Worm (Caenorhabditis elegans) whole organism, L3 larva: ENCODE results near the gene F10E9.3.

ENCODE experiments used
- R02D3.7 ChIP-seq: fragments of 150-350 bp; optimal IDR thresholded peaks from 2 replicates; lab custom pipeline; 2014; ENCODE audit warnings: missing biosample characterization, missing genetic modification characterization
- ama-1 ChIP-seq: fragments of 150-350 bp; optimal IDR thresholded peaks from 2 replicates; lab custom pipeline; 2018
- ceh-28 ChIP-seq: fragments of 150-350 bp; optimal IDR thresholded peaks from 2 replicates; lab custom pipeline; 2014; ENCODE audit warnings: missing biosample characterization, missing genetic modification reagents, missing genetic modification characterization
- ceh-82 ChIP-seq: fragments of 150-350 bp; optimal IDR thresholded peaks from 2 replicates; lab custom pipeline; 2014; ENCODE audit warnings: missing biosample characterization, missing genetic modification characterization
- ceh-9 ChIP-seq: sonication (generic microtip); optimal IDR thresholded peaks from 2 replicates; lab custom pipeline; 2018; ENCODE audit warnings: missing biosample characterization, missing genetic modification characterization
- egl-27 ChIP-seq: sonication (generic microtip); optimal IDR thresholded peaks from 4 replicates; lab custom pipeline; 2017; ENCODE audit warnings: missing biosample characterization, missing genetic modification reagents, missing genetic modification characterization
- elt-1 ChIP-seq: fragments of 150-350 bp; optimal IDR thresholded peaks from 2 replicates; lab custom pipeline; 2014; ENCODE audit warnings: missing biosample characterization, missing genetic modification characterization
- lin-39 ChIP-seq: fragments of 150-350 bp; optimal IDR thresholded peaks from 2 replicates; lab custom pipeline; 2018; ENCODE audit warnings: missing biosample characterization, missing genetic modification reagents, missing genetic modification characterization
- mdl-1 ChIP-seq: fragments of 150-350 bp; optimal IDR thresholded peaks from 2 replicates; lab custom pipeline; 2014; ENCODE audit warnings: missing biosample characterization, missing genetic modification characterization
- nhr-12 ChIP-seq: fragments of 150-350 bp; optimal IDR thresholded peaks from 2 replicates; lab custom pipeline; 2014; ENCODE audit warnings: missing biosample characterization, missing genetic modification characterization
- nhr-28 ChIP-seq: fragments of 150-350 bp; optimal IDR thresholded peaks from 2 replicates; lab custom pipeline; 2014; ENCODE audit warnings: missing biosample characterization, missing genetic modification characterization
- pha-4 ChIP-seq: fragments of 150-350 bp; optimal IDR thresholded peaks from 2 replicates; lab custom pipeline; 2014; ENCODE audit warnings: missing biosample characterization, missing genetic modification reagents, missing genetic modification characterization
- unc-62 ChIP-seq: fragments of 150-350 bp; sonication (generic microtip); optimal IDR thresholded peaks from 4 replicates; lab custom pipeline; 2014; ENCODE audit warnings: missing biosample characterization, missing genetic modification reagents, missing genetic modification characterization

- TF ChIP-seq ceh-9, result no peak
- TF ChIP-seq lin-39, result peak; percentile 39
- peak; percentile 52 for TF ChIP-seq ceh-28 (tag; lab: Kevin White, UChicago)
- no peak for TF ChIP-seq egl-27 (tag; lab: Kevin White, UChicago)
- peak; percentile 36 for TF ChIP-seq mdl-1 (tag; lab: Kevin White, UChicago)
- TF ChIP-seq elt-1 (tag; lab: Kevin White, UChicago), result no peak
- peak; percentile 15 for TF ChIP-seq ama-1
- no peak for TF ChIP-seq ceh-82
- no peak for TF ChIP-seq nhr-28 (tag; lab: Kevin White, UChicago)
- TF ChIP-seq unc-62 (GFP tag; lab: Kevin White, UChicago), result no peak
- no peak for TF ChIP-seq R02D3.7 (tag; lab: Kevin White, UChicago)
- TF ChIP-seq nhr-12, result no peak
- TF ChIP-seq pha-4, result peak; percentile 87
Measured at ce11 chrIII:8354644-8355461, 44.0 kb downstream of the F10E9.3 start, which contains the start of gene unc-116.
